Worm (Caenorhabditis elegans) whole organism, L1 larva: ENCODE measurements around the gene K10B3.5.

Experiments
- C04F5.9 ChIP-seq: sonication (generic microtip); optimal IDR thresholded peaks from 2 replicates; lab custom pipeline; 2016; ENCODE audit warnings: missing genetic modification characterization, missing compliant biosample characterization
- C16A3.4 ChIP-seq: fragments of 150-350 bp; optimal IDR thresholded peaks from 2 replicates; lab custom pipeline; 2014; ENCODE audit warnings: missing biosample characterization, missing genetic modification characterization
- C34B4.2 ChIP-seq: sonication (generic microtip); optimal IDR thresholded peaks from 2 replicates; lab custom pipeline; 2017; ENCODE audit warnings: mild to moderate bottlenecking, missing genetic modification characterization, missing compliant biosample characterization
- aly-2 ChIP-seq: fragments of 150-350 bp; optimal IDR thresholded peaks from 2 replicates; lab custom pipeline; 2014; ENCODE audit warnings: missing biosample characterization, missing genetic modification characterization
- ama-1 ChIP-seq: fragments of 150-350 bp; optimal IDR thresholded peaks from 2 replicates; lab custom pipeline; 2014
- ceh-8 ChIP-seq: fragments of 200-800 bp; sonication (Bioruptor generic); optimal IDR thresholded peaks from 2 replicates; lab custom pipeline; 2018; ENCODE audit warnings: mild to moderate bottlenecking, missing genetic modification characterization, moderate library complexity, missing compliant biosample characterization
- dsc-1 ChIP-seq: sonication (generic microtip); optimal IDR thresholded peaks from 2 replicates; lab custom pipeline; 2016; ENCODE audit warnings: mild to moderate bottlenecking, missing genetic modification characterization, missing compliant biosample characterization
- efl-1 ChIP-seq, 4 experiments: fragments of 150-350 bp; optimal IDR thresholded peaks in 3 of 4; peaks in 1 of 4; 1 replicate in 1 of 4; 2 replicates in 3 of 4; lab custom pipeline; 2014; ENCODE audit warnings: missing biosample characterization in 2 of 4, missing genetic modification characterization in 2 of 4, missing genetic modification reagents in 2 of 4
- efl-3 ChIP-seq: fragments of 200-800 bp; sonication (Bioruptor generic); optimal IDR thresholded peaks from 2 replicates; lab custom pipeline; 2018; ENCODE audit warnings: mild to moderate bottlenecking, missing genetic modification characterization, missing compliant biosample characterization
- egl-27 ChIP-seq, 2 experiments: fragments of 150-350 bp in 1 of 2; sonication (generic microtip); optimal IDR thresholded peaks; 3 replicates each; lab custom pipeline; 2017 to 2018; ENCODE audit warnings: missing biosample characterization in 2 of 2, missing genetic modification characterization in 2 of 2, missing genetic modification reagents in 2 of 2
- elt-2 ChIP-seq: sonication (generic microtip); optimal IDR thresholded peaks from 2 replicates; lab custom pipeline; 2016; ENCODE audit warnings: missing genetic modification characterization, mild to moderate bottlenecking, inconsistent platforms, missing compliant biosample characterization, missing genetic modification reagents
- elt-3 ChIP-seq, 6 experiments: fragments of 150-350 bp in 1 of 6; sonication (generic microtip); optimal IDR thresholded peaks; 2 replicates each; lab custom pipeline; 2017 to 2018; ENCODE audit warnings: missing biosample characterization in 6 of 6, missing genetic modification characterization in 6 of 6, inconsistent platforms in 1 of 6
- fos-1 ChIP-seq: fragments of 150-350 bp; optimal IDR thresholded peaks from 2 replicates; lab custom pipeline; 2014; ENCODE audit warnings: missing biosample characterization, missing genetic modification characterization
- isw-1 ChIP-seq: fragments of 200-800 bp; sonication (Bioruptor generic); IDR thresholded peaks from 2 replicates; pipeline ENCODE4 v1.3.6; 2022; ENCODE audit warnings: missing genetic modification characterization, missing compliant biosample characterization
- jun-1 ChIP-seq: fragments of 150-350 bp; optimal IDR thresholded peaks from 2 replicates; lab custom pipeline; 2014; ENCODE audit warnings: missing biosample characterization, missing genetic modification reagents, missing genetic modification characterization
- lin-13 ChIP-seq: fragments of 150-350 bp; optimal IDR thresholded peaks from 2 replicates; lab custom pipeline; 2014; ENCODE audit warnings: missing biosample characterization, missing genetic modification reagents, missing genetic modification characterization
- lin-14 ChIP-seq: fragments of 200-800 bp; sonication (Bioruptor generic); optimal IDR thresholded peaks from 2 replicates; lab custom pipeline; 2018; ENCODE audit warnings: mild to moderate bottlenecking, missing genetic modification characterization, moderate library complexity, missing compliant biosample characterization
- lin-35 ChIP-seq, 2 experiments: fragments of 150-350 bp; optimal IDR thresholded peaks; 2 replicates each; lab custom pipeline; 2014; ENCODE audit warnings: missing biosample characterization in 2 of 2, missing genetic modification characterization in 2 of 2, missing genetic modification reagents in 2 of 2
- lin-39 ChIP-seq: fragments of 150-350 bp; optimal IDR thresholded peaks from 2 replicates; lab custom pipeline; 2014; ENCODE audit warnings: missing biosample characterization, missing genetic modification reagents, missing genetic modification characterization
- lir-3 ChIP-seq: sonication (generic microtip); optimal IDR thresholded peaks from 2 replicates; lab custom pipeline; 2016; ENCODE audit warnings: mild to moderate bottlenecking, missing genetic modification characterization, moderate library complexity, missing compliant biosample characterization; ENCODE audit not compliant: poor library complexity
- lsy-2 ChIP-seq, 2 experiments: fragments of 150-350 bp; optimal IDR thresholded peaks; 2 replicates each; lab custom pipeline; 2014; ENCODE audit warnings: missing biosample characterization in 2 of 2, missing genetic modification characterization in 2 of 2
- mab-9 ChIP-seq: fragments of 200-800 bp; sonication (Bioruptor generic); IDR thresholded peaks from 2 replicates; pipeline ENCODE4 v1.3.6; 2022; ENCODE audit warnings: missing genetic modification reagents, missing genetic modification characterization, missing compliant biosample characterization
- mdl-1 ChIP-seq, 2 experiments: fragments of 150-350 bp; optimal IDR thresholded peaks; 2 replicates each; lab custom pipeline; 2014 to 2017; ENCODE audit warnings: missing biosample characterization in 2 of 2, missing genetic modification characterization in 2 of 2, inconsistent platforms in 1 of 2
- mep-1 ChIP-seq: fragments of 150-350 bp; optimal IDR thresholded peaks from 2 replicates; lab custom pipeline; 2014; ENCODE audit warnings: missing biosample characterization, missing genetic modification characterization
- nhr-11 ChIP-seq: fragments of 150-350 bp; optimal IDR thresholded peaks from 2 replicates; lab custom pipeline; 2014; ENCODE audit warnings: missing biosample characterization, missing genetic modification characterization
- nhr-19 ChIP-seq: fragments of 200-800 bp; sonication (Bioruptor generic); conservative IDR thresholded peaks from 2 replicates; pipeline ENCODE4 v1.3.6; 2022; ENCODE audit warnings: missing genetic modification characterization, missing compliant biosample characterization
- nhr-20 ChIP-seq: sonication (generic microtip); optimal IDR thresholded peaks from 2 replicates; lab custom pipeline; 2016; ENCODE audit warnings: mild to moderate bottlenecking, missing genetic modification characterization, missing compliant biosample characterization
- nhr-28 ChIP-seq: fragments of 150-350 bp; optimal IDR thresholded peaks from 2 replicates; lab custom pipeline; 2014; ENCODE audit warnings: missing biosample characterization, missing genetic modification characterization
- nhr-47 ChIP-seq: sonication (generic microtip); optimal IDR thresholded peaks from 2 replicates; lab custom pipeline; 2016; ENCODE audit warnings: mild to moderate bottlenecking, missing genetic modification characterization, moderate library complexity, missing compliant biosample characterization
- nhr-71 ChIP-seq: sonication (generic microtip); optimal IDR thresholded peaks from 2 replicates; lab custom pipeline; 2016; ENCODE audit warnings: mild to moderate bottlenecking, missing genetic modification characterization, moderate library complexity, missing compliant biosample characterization
- nhr-76 ChIP-seq: sonication (generic microtip); optimal IDR thresholded peaks from 2 replicates; lab custom pipeline; 2017; ENCODE audit warnings: missing biosample characterization, missing genetic modification characterization
- nhr-85 ChIP-seq: sonication (generic microtip); peaks from one replicate; lab custom pipeline; 2016; ENCODE audit warnings: missing genetic modification characterization, inconsistent platforms, missing compliant biosample characterization
- nhr-90 ChIP-seq: sonication (generic microtip); optimal IDR thresholded peaks from 2 replicates; lab custom pipeline; 2016; ENCODE audit warnings: mild to moderate bottlenecking, missing genetic modification characterization, missing compliant biosample characterization; ENCODE audit not compliant: poor library complexity
- rnt-1 ChIP-seq: sonication (generic microtip); optimal IDR thresholded peaks from 2 replicates; lab custom pipeline; 2016; ENCODE audit warnings: mild to moderate bottlenecking, missing genetic modification characterization, moderate library complexity, missing compliant biosample characterization
- skn-1 ChIP-seq: fragments of 150-350 bp; optimal IDR thresholded peaks from 2 replicates; lab custom pipeline; 2014; ENCODE audit warnings: missing biosample characterization, missing genetic modification characterization
- snu-23 ChIP-seq: sonication (generic microtip); optimal IDR thresholded peaks from 2 replicates; lab custom pipeline; 2016; ENCODE audit warnings: missing genetic modification characterization, missing compliant biosample characterization
- swsn-7 ChIP-seq: sonication (generic microtip); optimal IDR thresholded peaks from 2 replicates; lab custom pipeline; 2016; ENCODE audit warnings: missing genetic modification characterization, missing compliant biosample characterization
- tbx-2 ChIP-seq: sonication (generic microtip); optimal IDR thresholded peaks from 2 replicates; lab custom pipeline; 2016; ENCODE audit warnings: missing genetic modification characterization, missing compliant biosample characterization
- vab-15 ChIP-seq: sonication (generic microtip); optimal IDR thresholded peaks from 2 replicates; lab custom pipeline; 2017; ENCODE audit warnings: missing genotype, mild to moderate bottlenecking, missing genetic modification characterization, missing compliant biosample characterization
- xbp-1 ChIP-seq: sonication (generic microtip); optimal IDR thresholded peaks from 2 replicates; lab custom pipeline; 2016; ENCODE audit warnings: missing genetic modification characterization, missing compliant biosample characterization
- ztf-4 ChIP-seq: fragments of 150-350 bp; optimal IDR thresholded peaks from 2 replicates; lab custom pipeline; 2014; ENCODE audit warnings: missing biosample characterization, missing genetic modification characterization

The K10B3.5 gene

DNA sequence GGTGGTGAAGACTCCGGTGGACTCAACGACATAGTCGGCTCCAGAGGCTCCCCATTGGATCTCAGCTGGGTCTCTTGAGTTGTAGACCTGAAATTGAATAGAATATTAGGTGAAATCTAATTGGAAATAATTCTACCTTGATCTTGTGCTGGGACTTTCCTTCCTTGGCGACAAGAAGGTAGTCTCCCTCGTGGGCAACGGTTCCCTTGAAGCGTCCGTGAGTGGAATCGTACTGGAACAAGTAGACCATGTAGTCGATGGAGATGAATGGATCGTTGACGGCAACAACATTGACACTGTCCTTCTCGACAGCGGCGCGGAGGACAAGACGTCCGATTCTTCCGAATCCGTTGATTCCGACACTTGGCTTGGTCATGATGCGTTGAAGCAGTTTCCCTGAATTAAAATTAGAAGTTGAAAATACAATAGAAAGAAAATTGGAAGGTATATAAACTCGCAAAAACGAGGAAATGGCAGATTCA is 6.7 kb upstream of the K10B3.5 start, which contains the start of gene gpd-3 (continued):
- TF ChIP-seq C34B4.2 (tag; lab: Kevin White, UChicago) (no peak), efl-3 (GFP tag; lab: Kevin White, UChicago) (no peak), lin-13 (no peak), nhr-28 (tag; lab: Kevin White, UChicago) (no peak), mab-9 (no peak), xbp-1 (tag; lab: Kevin White, UChicago) (no peak), vab-15 (tag; lab: Kevin White, UChicago) (no peak), nhr-47 (peak; percentile 16), lin-39 (no peak), efl-1 (optimal IDR thresholded peaks at IDR 0.05; lab: Kevin White, UChicago) (no peak), efl-1 (GFP tag; optimal IDR thresholded peaks at IDR 0.05 in 1 of 2; lab: Kevin White, UChicago) (no peak), rnt-1 (peak; percentile 21), egl-27 (tag; optimal IDR thresholded peaks at IDR 0.05; lab: Kevin White, UChicago) (no peak), jun-1 (no peak), skn-1 (no peak), mep-1 (tag; lab: Kevin White, UChicago) (no peak), ceh-8 (GFP tag; lab: Kevin White, UChicago) (no peak), C16A3.4 (tag; lab: Kevin White, UChicago) (no peak), nhr-71 (tag; lab: Kevin White, UChicago) (peak; percentile 53), mdl-1 (tag; optimal IDR thresholded peaks at IDR 0.05; lab: Kevin White, UChicago) (no peak), C04F5.9 (tag; lab: Kevin White, UChicago) (no peak)

DNA sequence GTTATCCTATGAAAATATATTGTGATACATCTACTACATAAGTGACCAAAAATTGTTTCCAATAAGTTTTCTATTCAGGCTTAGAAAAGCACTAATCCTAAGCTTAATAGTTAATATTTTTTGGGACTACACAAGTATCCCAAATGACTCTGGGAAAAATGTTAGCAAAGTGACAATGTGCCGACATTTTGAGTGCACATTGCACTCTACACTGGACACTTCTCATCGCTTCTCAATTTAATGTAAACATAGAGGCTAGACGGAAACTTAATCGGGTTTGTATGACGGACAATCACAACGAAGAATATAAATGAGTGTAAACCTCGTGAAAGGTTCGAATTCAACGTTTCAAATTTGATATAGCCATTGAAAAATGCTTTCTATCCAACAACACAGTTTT is 5.4 kb upstream of the K10B3.5 start:
- peak; percentile 52 for TF ChIP-seq lin-13
- TF ChIP-seq ztf-4 (tag; lab: Kevin White, UChicago), result peak; percentile 78
- TF ChIP-seq efl-1 (optimal IDR thresholded peaks at IDR 0.05; lab: Kevin White, UChicago), result peak in 1 of 2 experiments; percentile 51
- no peak for TF ChIP-seq efl-1 (GFP tag; optimal IDR thresholded peaks at IDR 0.05 in 1 of 2; lab: Kevin White, UChicago)
- peak; percentile 32 for TF ChIP-seq tbx-2 (tag; lab: Kevin White, UChicago)
- TF ChIP-seq nhr-11 (tag; lab: Kevin White, UChicago), result no peak
- TF ChIP-seq nhr-20, result peak; percentile 10
- peak; percentile 73 for TF ChIP-seq nhr-90 (tag; lab: Kevin White, UChicago)
- TF ChIP-seq rnt-1, result peak; percentile 50
- peak in 1 of 2 experiments; percentile 33 for TF ChIP-seq lin-35 (GFP tag; optimal IDR thresholded peaks at IDR 0.05; lab: Kevin White, UChicago)
- peak; percentile 64 for TF ChIP-seq snu-23 (GFP tag; lab: Kevin White, UChicago)
- TF ChIP-seq nhr-71 (tag; lab: Kevin White, UChicago), result peak; percentile 62
- TF ChIP-seq elt-3 (tag; optimal IDR thresholded peaks at IDR 0.05; lab: Kevin White, UChicago), result peak in 1 of 6 experiments; percentile 29
- peak; percentile 68 for TF ChIP-seq nhr-47
- no peak for TF ChIP-seq nhr-85 (tag; lab: Kevin White, UChicago)
- TF ChIP-seq C34B4.2 (tag; lab: Kevin White, UChicago), result no peak
- TF ChIP-seq aly-2 (tag; lab: Kevin White, UChicago), result peak; percentile 80
- peak; percentile 45 for TF ChIP-seq nhr-19
- peak; percentile 2 for TF ChIP-seq lir-3 (tag; lab: Kevin White, UChicago)
- TF ChIP-seq isw-1, result no peak
- peak; percentile 38 for TF ChIP-seq fos-1 (tag; lab: Kevin White, UChicago)
- no peak for TF ChIP-seq dsc-1 (tag; lab: Kevin White, UChicago)
- peak; percentile 53 for TF ChIP-seq lin-14
- TF ChIP-seq lsy-2 (tag; optimal IDR thresholded peaks at IDR 0.05; lab: Kevin White, UChicago), result peak; percentile 5 to 7
- no peak for TF ChIP-seq jun-1
- TF ChIP-seq elt-2 (tag; lab: Kevin White, UChicago), result peak; percentile 38
- no peak for TF ChIP-seq nhr-76 (tag; lab: Kevin White, UChicago)
- TF ChIP-seq C16A3.4 (tag; lab: Kevin White, UChicago), result peak; percentile 24
- peak; percentile 1 for TF ChIP-seq swsn-7
- peak; percentile 90 for TF ChIP-seq ama-1 (lab: Kevin White, UChicago)
